Fruit fly (Drosophila melanogaster): ENCODE results near the gene Atg17.

- TF ChIP-seq Crg-1 (GFP tag; optimal IDR thresholded peaks at IDR 0.05) = no peak
- peak; percentile 19 for TF ChIP-seq bab1 (GFP tag; optimal IDR thresholded peaks at IDR 0.05)
- TF ChIP-seq CG33017 (tag; optimal IDR thresholded peaks at IDR 0.05) = no peak
These were observed 31.6 kb downstream of the Atg17 start for dm6 chr3R:5701104-5701503.

All from whole organism, adult.